Fruit fly (Drosophila melanogaster) whole organism, prepupa: ENCODE results near the gene Ccdc85.
A peak's percentile ranks its signal among the peaks of the same experiment; 100 is the strongest.

Experiments used
- CG10631 ChIP-seq: fragments of 200-800 bp; sonication (Bioruptor generic); optimal IDR thresholded peaks from 2 replicates; lab custom pipeline; 2016; ENCODE audit warnings: missing biosample characterization, missing genetic modification characterization
- CG10669 ChIP-seq: fragments of 200-800 bp; sonication (Bioruptor generic); optimal IDR thresholded peaks from 3 replicates; lab custom pipeline; 2018; ENCODE audit warnings: missing biosample characterization, mild to moderate bottlenecking, missing genetic modification characterization, moderate library complexity
- CG11762 ChIP-seq: fragments of 200-800 bp; sonication (Bioruptor generic); optimal IDR thresholded peaks from 3 replicates; lab custom pipeline; 2016; ENCODE audit warnings: missing biosample characterization, missing genetic modification characterization; ENCODE audit not compliant: insufficient read depth
- CG11902 ChIP-seq: fragments of 200-800 bp; sonication (Bioruptor generic); optimal IDR thresholded peaks from 3 replicates; lab custom pipeline; 2016; ENCODE audit warnings: missing biosample characterization, missing genetic modification characterization
- CG15336 ChIP-seq: fragments of 200-800 bp; sonication (Bioruptor generic); IDR thresholded peaks from 2 replicates; pipeline ENCODE4 v1.3.6; 2022; ENCODE audit warnings: missing biosample characterization, missing genetic modification characterization
- CG16779 ChIP-seq: fragments of 200-800 bp; sonication (Bioruptor generic); optimal IDR thresholded peaks from 3 replicates; lab custom pipeline; 2017; ENCODE audit warnings: missing biosample characterization, mild to moderate bottlenecking, missing genetic modification characterization
- CG3032 ChIP-seq: fragments of 200-800 bp; optimal IDR thresholded peaks from 2 replicates; lab custom pipeline; 2019; ENCODE audit warnings: missing biosample characterization, mild to moderate bottlenecking, missing genetic modification characterization, moderate library complexity
- CG31627 ChIP-seq: fragments of 200-800 bp; sonication (Bioruptor generic); optimal IDR thresholded peaks from 3 replicates; lab custom pipeline; 2016; ENCODE audit warnings: missing biosample characterization, missing genetic modification characterization
- CG32006 ChIP-seq: fragments of 200-800 bp; sonication (Bioruptor generic); optimal IDR thresholded peaks from 3 replicates; lab custom pipeline; 2017; ENCODE audit warnings: missing biosample characterization, mild to moderate bottlenecking, missing genetic modification characterization
- CG34406 ChIP-seq: fragments of 200-800 bp; sonication (Bioruptor generic); optimal IDR thresholded peaks from 3 replicates; lab custom pipeline; 2016; ENCODE audit warnings: missing biosample characterization, missing genetic modification characterization
- CG3919 ChIP-seq: fragments of 200-800 bp; sonication (Bioruptor generic); optimal IDR thresholded peaks from 3 replicates; lab custom pipeline; 2016; ENCODE audit warnings: missing biosample characterization, missing genetic modification characterization
- CG4318 ChIP-seq: fragments of 200-800 bp; sonication (Bioruptor generic); optimal IDR thresholded peaks from 3 replicates; lab custom pipeline; 2017; ENCODE audit warnings: missing biosample characterization, mild to moderate bottlenecking, missing genetic modification characterization
- CG6792 ChIP-seq: fragments of 200-800 bp; sonication (Bioruptor generic); optimal IDR thresholded peaks from 3 replicates; lab custom pipeline; 2016; ENCODE audit warnings: missing biosample characterization, missing genetic modification characterization
- CG6808 ChIP-seq: fragments of 200-800 bp; sonication (Bioruptor generic); optimal IDR thresholded peaks from 3 replicates; lab custom pipeline; 2017; ENCODE audit warnings: missing biosample characterization, missing genetic modification characterization, mild to moderate bottlenecking, moderate library complexity, missing genetic modification reagents
- CG6854 ChIP-seq: fragments of 200-800 bp; sonication (Bioruptor generic); optimal IDR thresholded peaks from 2 replicates; lab custom pipeline; 2017; ENCODE audit warnings: missing biosample characterization, mild to moderate bottlenecking, missing genetic modification characterization
- CG8119 ChIP-seq: fragments of 200-800 bp; sonication (Bioruptor generic); IDR thresholded peaks from 3 replicates; pipeline ENCODE4 v1.3.6; 2022; ENCODE audit warnings: missing biosample characterization, missing genetic modification characterization
- CG8319 ChIP-seq: fragments of 200-800 bp; sonication (Bioruptor generic); optimal IDR thresholded peaks from 3 replicates; lab custom pipeline; 2016; ENCODE audit warnings: missing biosample characterization, missing genetic modification characterization
- CG8632 ChIP-seq: fragments of 200-800 bp; sonication (Bioruptor generic); optimal IDR thresholded peaks from 3 replicates; lab custom pipeline; 2016; ENCODE audit warnings: missing biosample characterization, missing genetic modification characterization
- Eip75B ChIP-seq: fragments of 200-800 bp; sonication (Bioruptor generic); optimal IDR thresholded peaks from 3 replicates; lab custom pipeline; 2016; ENCODE audit warnings: missing biosample characterization, missing genetic modification characterization
- Eip78C ChIP-seq: fragments of 200-800 bp; sonication (Bioruptor generic); peaks from one replicate; lab custom pipeline; 2016; ENCODE audit warnings: missing biosample characterization, missing genetic modification characterization
- Eip93F ChIP-seq: fragments of 200-800 bp; sonication (Bioruptor generic); optimal IDR thresholded peaks from 2 replicates; lab custom pipeline; 2016; ENCODE audit warnings: missing biosample characterization, mild to moderate bottlenecking, missing genetic modification characterization
- Ets21C ChIP-seq: fragments of 200-800 bp; sonication (Bioruptor generic); optimal IDR thresholded peaks from 3 replicates; lab custom pipeline; 2016; ENCODE audit warnings: missing biosample characterization, missing genetic modification characterization
- Ets96B ChIP-seq: fragments of 200-800 bp; optimal IDR thresholded peaks from 2 replicates; lab custom pipeline; 2019; ENCODE audit warnings: missing biosample characterization, mild to moderate bottlenecking, missing genetic modification characterization, moderate library complexity
- Gug ChIP-seq: fragments of 200-800 bp; sonication (Bioruptor generic); IDR thresholded peaks from 2 replicates; pipeline ENCODE4 v1.3.6; 2022; ENCODE audit warnings: missing biosample characterization, missing genetic modification characterization
- Hr38 ChIP-seq: sonication (Bioruptor generic); optimal IDR thresholded peaks from 2 replicates; lab custom pipeline; 2016; ENCODE audit warnings: missing biosample characterization, missing genetic modification characterization
- Hr39 ChIP-seq: fragments of 200-800 bp; sonication (Bioruptor generic); optimal IDR thresholded peaks from 2 replicates; lab custom pipeline; 2016; ENCODE audit warnings: missing biosample characterization, missing genetic modification characterization
- Hr4 ChIP-seq: fragments of 200-800 bp; sonication (Bioruptor generic); optimal IDR thresholded peaks from 3 replicates; lab custom pipeline; 2016; ENCODE audit warnings: missing biosample characterization, missing genetic modification characterization
- Lpt ChIP-seq: fragments of 200-800 bp; sonication (Bioruptor generic); optimal IDR thresholded peaks from 3 replicates; lab custom pipeline; 2016; ENCODE audit warnings: missing biosample characterization, missing genetic modification characterization
- Met ChIP-seq: fragments of 200-800 bp; sonication (Bioruptor generic); optimal IDR thresholded peaks from 3 replicates; lab custom pipeline; 2016; ENCODE audit warnings: missing biosample characterization, missing genetic modification characterization
- OdsH ChIP-seq: fragments of 200-800 bp; sonication (Bioruptor generic); optimal IDR thresholded peaks from 3 replicates; lab custom pipeline; 2016; ENCODE audit warnings: missing biosample characterization, missing genetic modification characterization
- Smox ChIP-seq: fragments of 200-800 bp; sonication (Bioruptor generic); optimal IDR thresholded peaks from 3 replicates; lab custom pipeline; 2016; ENCODE audit warnings: missing biosample characterization, missing genetic modification characterization
- Sox102F ChIP-seq: fragments of 200-800 bp; sonication (Bioruptor generic); optimal IDR thresholded peaks from 2 replicates; lab custom pipeline; 2016; ENCODE audit warnings: missing biosample characterization, mild to moderate bottlenecking, missing genetic modification characterization
- Sox14 ChIP-seq: fragments of 200-800 bp; sonication (Bioruptor generic); optimal IDR thresholded peaks from 3 replicates; lab custom pipeline; 2016; ENCODE audit warnings: missing biosample characterization, missing genetic modification characterization
- achi ChIP-seq: fragments of 200-800 bp; sonication (Bioruptor generic); optimal IDR thresholded peaks from 3 replicates; lab custom pipeline; 2016; ENCODE audit warnings: missing biosample characterization, missing genetic modification characterization
- acj6 ChIP-seq: fragments of 200-800 bp; sonication (Bioruptor generic); optimal IDR thresholded peaks from 3 replicates; lab custom pipeline; 2016; ENCODE audit warnings: missing biosample characterization, missing genetic modification characterization
- cyc ChIP-seq: fragments of 200-800 bp; sonication (Bioruptor generic); optimal IDR thresholded peaks from 3 replicates; lab custom pipeline; 2016; ENCODE audit warnings: missing biosample characterization, missing genetic modification characterization
- dsx ChIP-seq: fragments of 200-800 bp; optimal IDR thresholded peaks from 3 replicates; lab custom pipeline; 2019; ENCODE audit warnings: missing biosample characterization, mild to moderate bottlenecking, missing genetic modification characterization, moderate library complexity; ENCODE audit not compliant: poor library complexity, severe bottlenecking
- eg ChIP-seq: fragments of 200-800 bp; sonication (Bioruptor generic); IDR thresholded peaks from 3 replicates; pipeline ENCODE4 v1.3.6; 2022; ENCODE audit warnings: missing biosample characterization, missing genetic modification characterization
- fd85E ChIP-seq: fragments of 200-800 bp; sonication (Bioruptor generic); optimal IDR thresholded peaks from 3 replicates; lab custom pipeline; 2016; ENCODE audit warnings: missing biosample characterization, missing genetic modification characterization
- fkh ChIP-seq: fragments of 200-800 bp; sonication (Bioruptor generic); optimal IDR thresholded peaks from 3 replicates; lab custom pipeline; 2017; ENCODE audit warnings: missing biosample characterization, mild to moderate bottlenecking, missing genetic modification characterization, moderate library complexity
- pdm3 ChIP-seq: fragments of 200-800 bp; sonication (Bioruptor generic); optimal IDR thresholded peaks from 3 replicates; lab custom pipeline; 2016; ENCODE audit warnings: missing biosample characterization, missing genetic modification characterization
- salr ChIP-seq, 2 experiments: fragments of 200-800 bp; sonication (Bioruptor generic); optimal IDR thresholded peaks; 3 replicates each; lab custom pipeline; 2016 to 2018; ENCODE audit warnings: missing biosample characterization in 2 of 2, missing genetic modification characterization in 2 of 2, mild to moderate bottlenecking in 1 of 2
- svp ChIP-seq: fragments of 200-800 bp; sonication (Bioruptor generic); peaks from one replicate; lab custom pipeline; 2016; ENCODE audit warnings: missing biosample characterization, missing genetic modification characterization
- topi ChIP-seq: fragments of 200-800 bp; sonication (Bioruptor generic); optimal IDR thresholded peaks from 3 replicates; lab custom pipeline; 2016; ENCODE audit warnings: missing biosample characterization, missing genetic modification characterization
- vri ChIP-seq: fragments of 200-800 bp; sonication (Bioruptor generic); optimal IDR thresholded peaks from 3 replicates; lab custom pipeline; 2016; ENCODE audit warnings: missing biosample characterization, mild to moderate bottlenecking, missing genetic modification characterization

The Ccdc85 gene

DNA sequence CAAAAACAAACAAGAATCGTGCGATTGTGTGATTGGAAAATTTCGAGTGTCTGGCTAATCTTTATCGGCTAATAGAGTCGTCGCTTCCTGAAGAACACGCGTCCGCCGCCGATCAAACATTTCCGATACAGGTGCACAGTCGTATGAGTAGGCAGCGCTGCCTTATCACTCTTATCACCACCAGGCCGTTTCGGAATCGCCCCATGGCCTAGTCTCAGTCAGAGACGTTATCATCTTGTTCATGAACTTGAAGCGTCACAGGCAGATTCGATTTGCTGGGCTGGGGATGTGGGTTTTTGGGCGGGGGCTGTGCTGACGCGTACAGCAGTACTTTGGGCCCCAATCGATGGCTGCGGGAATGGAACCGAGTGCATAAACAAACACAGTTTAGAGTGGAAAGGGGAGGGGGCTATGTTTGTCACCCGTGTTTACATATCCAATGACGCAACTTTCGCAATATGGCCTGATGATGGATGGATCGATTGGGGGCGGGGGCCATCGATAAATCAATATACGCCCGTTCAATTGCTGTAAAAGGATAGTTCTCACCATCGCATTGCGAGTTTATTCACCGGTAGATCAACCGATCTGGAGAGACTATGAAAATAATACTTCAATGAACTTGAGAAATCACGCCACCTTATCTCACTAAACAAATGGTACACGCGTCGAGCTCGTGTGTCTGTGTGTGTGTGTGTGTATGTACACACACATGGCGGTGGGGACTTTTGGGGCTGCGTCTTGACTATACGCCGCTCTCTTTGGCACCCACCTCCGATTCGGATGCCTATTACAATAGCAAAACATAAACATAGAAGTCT lies 59.1 kb downstream of the Ccdc85 start:
- TF ChIP-seq OdsH: no peak
- no peak for TF ChIP-seq CG10631 (GFP tag; lab: Kevin White, UChicago)
- TF ChIP-seq acj6 (GFP tag; lab: Kevin White, UChicago): no peak
- TF ChIP-seq Eip93F: no peak
- TF ChIP-seq CG8319: no peak
- TF ChIP-seq achi (GFP tag; lab: Kevin White, UChicago): no peak
- no peak for TF ChIP-seq CG6854
- no peak for TF ChIP-seq CG10669
- TF ChIP-seq Smox (GFP tag; lab: Kevin White, UChicago): no peak
- TF ChIP-seq Sox102F (GFP tag; lab: Kevin White, UChicago): no peak
- no peak for TF ChIP-seq pdm3 (GFP tag; lab: Kevin White, UChicago)
- no peak for TF ChIP-seq Hr39 (GFP tag; lab: Kevin White, UChicago)
- TF ChIP-seq CG15336: no peak
- no peak for TF ChIP-seq Sox14 (GFP tag; lab: Kevin White, UChicago)
- TF ChIP-seq Gug (GFP tag; lab: Robert Waterston, UW): no peak
- TF ChIP-seq CG11902 (GFP tag; lab: Kevin White, UChicago): no peak
- no peak for TF ChIP-seq topi (GFP tag; lab: Kevin White, UChicago)
- no peak for TF ChIP-seq CG34406
- TF ChIP-seq Hr4: no peak
- TF ChIP-seq eg (GFP tag; lab: Robert Waterston, UW): no peak
- TF ChIP-seq Eip75B (GFP tag; lab: Kevin White, UChicago): no peak
- peak; percentile 94 for TF ChIP-seq svp
- no peak for TF ChIP-seq salr (GFP tag; optimal IDR thresholded peaks at IDR 0.05; lab: Kevin White, UChicago)
- TF ChIP-seq CG4318: no peak
- no peak for TF ChIP-seq CG8119 (GFP tag; lab: Robert Waterston, UW)
- TF ChIP-seq CG3032 (tag; lab: Kevin White, UChicago): no peak
- TF ChIP-seq Met: no peak
- no peak for TF ChIP-seq Hr38
- TF ChIP-seq CG6792 (GFP tag; lab: Kevin White, UChicago): peak; percentile 12
- TF ChIP-seq CG6808 (GFP tag; lab: Kevin White, UChicago): no peak
- TF ChIP-seq CG8632 (GFP tag; lab: Kevin White, UChicago): no peak
- peak; percentile 82 for TF ChIP-seq fkh (GFP tag; lab: Kevin White, UChicago)
- TF ChIP-seq dsx (GFP tag; lab: Kevin White, UChicago): no peak
- TF ChIP-seq Eip78C (GFP tag; lab: Kevin White, UChicago): peak; percentile 52
- no peak for TF ChIP-seq Ets21C (GFP tag; lab: Kevin White, UChicago)
- TF ChIP-seq CG31627 (GFP tag; lab: Kevin White, UChicago): no peak
- TF ChIP-seq CG3919 (GFP tag; lab: Kevin White, UChicago): no peak
- no peak for TF ChIP-seq CG11762 (GFP tag; lab: Kevin White, UChicago)
- no peak for TF ChIP-seq CG32006 (GFP tag; lab: Kevin White, UChicago)
- TF ChIP-seq Ets96B: no peak
- no peak for TF ChIP-seq CG16779 (tag; lab: Kevin White, UChicago)
- TF ChIP-seq fd85E (GFP tag; lab: Kevin White, UChicago): no peak
- peak; percentile 56 for TF ChIP-seq vri (GFP tag; lab: Kevin White, UChicago)
- no peak for TF ChIP-seq cyc (GFP tag; lab: Kevin White, UChicago)
- TF ChIP-seq Lpt (GFP tag; lab: Kevin White, UChicago): no peak
